Fruit fly (Drosophila melanogaster): ENCODE results near the gene Saf6.

Saf6 gene

DNA sequence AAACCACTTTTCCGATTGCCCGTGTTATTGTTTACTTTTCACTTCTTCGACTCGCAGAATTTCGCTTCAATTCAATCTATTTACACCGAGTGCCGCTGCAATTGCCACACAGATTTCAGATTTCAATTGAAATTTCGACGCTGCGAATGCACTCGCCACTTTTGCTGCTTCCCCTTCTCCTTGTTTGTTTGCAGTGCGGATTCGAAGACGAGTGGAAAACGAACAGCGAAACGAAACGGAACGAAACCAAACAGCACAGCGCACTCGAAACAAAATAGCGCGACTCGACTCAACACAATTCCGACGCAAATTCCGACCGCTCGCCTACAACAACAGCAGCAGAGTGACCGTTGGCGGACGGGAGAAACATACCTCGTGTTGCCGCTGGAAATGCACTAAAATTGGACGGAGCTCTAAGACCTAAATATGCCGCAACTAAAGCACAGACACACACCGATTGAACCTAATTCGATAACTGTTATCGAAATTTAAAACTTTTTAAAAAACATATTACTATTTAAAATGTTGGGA is 35.0 kb upstream of the Saf6 start, which contains the start of gene drongo (continued):
- TF ChIP-seq row (GFP tag; IDR thresholded peaks at IDR 0.05), result peak; percentile 24; the same call in 1 of the 3 replicates
- TF ChIP-seq CG10565 (GFP tag; optimal IDR thresholded peaks at IDR 0.05), result no peak
- no peak for TF ChIP-seq gsb (GFP tag; IDR thresholded peaks at IDR 0.05)
- TF ChIP-seq shn (GFP tag; optimal IDR thresholded peaks at IDR 0.05), result no peak
- 0 out of 2 replicates have a peak, but pooled peaks have one; percentile 17 for TF ChIP-seq al (GFP tag; IDR thresholded peaks at IDR 0.05)
- TF ChIP-seq CG3726 (GFP tag; IDR thresholded peaks at IDR 0.05), result no peak
- no peak for TF ChIP-seq CG32767 (GFP tag; IDR thresholded peaks at IDR 0.05)
- no peak for TF ChIP-seq CG3838 (GFP tag; optimal IDR thresholded peaks at IDR 0.05)
- no peak for TF ChIP-seq Bteb2 (GFP tag; optimal IDR thresholded peaks at IDR 0.05)
- no peak for TF ChIP-seq CG6683 (GFP tag; optimal IDR thresholded peaks at IDR 0.05)
- peak; percentile 12 to 17 for TF ChIP-seq bsh (GFP tag; optimal IDR thresholded peaks at IDR 0.05)
- peak; percentile 47; the same call in 1 of the 2 replicates for TF ChIP-seq CG16779 (GFP tag; IDR thresholded peaks at IDR 0.05)
- TF ChIP-seq hbn (GFP tag; IDR thresholded peaks at IDR 0.05; ENCODE audit: partially characterized antibody), result peak; percentile 25; the same call in 1 of the 2 replicates
- TF ChIP-seq CG42726 (GFP tag; IDR thresholded peaks at IDR 0.05; ENCODE audit: partially characterized antibody), result peak; percentile 83
- TF ChIP-seq HLH54F (GFP tag; optimal IDR thresholded peaks at IDR 0.05), result no peak
- no peak for TF ChIP-seq Taf1 (GFP tag; IDR thresholded peaks at IDR 0.05)
- no peak for TF ChIP-seq CG6254 (GFP tag; optimal IDR thresholded peaks at IDR 0.05)
- no peak; the same call in 1 of the 2 replicates for TF ChIP-seq lmd (GFP tag; IDR thresholded peaks at IDR 0.05)
- no peak for TF ChIP-seq grn (GFP tag; optimal IDR thresholded peaks at IDR 0.05)
- TF ChIP-seq Ravus (GFP tag; IDR thresholded peaks at IDR 0.05), result no peak
- TF ChIP-seq nerfin-1 (tag; optimal IDR thresholded peaks at IDR 0.05), result peak; percentile 95
- TF ChIP-seq CG33213 (GFP tag; optimal IDR thresholded peaks at IDR 0.05), result peak; percentile 75
- TF ChIP-seq fd102C (GFP tag; optimal IDR thresholded peaks at IDR 0.05), result no peak
- TF ChIP-seq CG2116 (GFP tag; optimal IDR thresholded peaks at IDR 0.05), result peak; percentile 55
- no peak for TF ChIP-seq tap (tag; optimal IDR thresholded peaks at IDR 0.05)
- no peak for TF ChIP-seq btn (GFP tag; optimal IDR thresholded peaks at IDR 0.05)
- no peak for TF ChIP-seq sc (optimal IDR thresholded peaks at IDR 0.05)
- TF ChIP-seq sc (GFP tag; optimal IDR thresholded peaks at IDR 0.05), result no peak
- no peak for TF ChIP-seq CG10209 (GFP tag; optimal IDR thresholded peaks at IDR 0.05)
- no peak for TF ChIP-seq Ssrp (tag; optimal IDR thresholded peaks at IDR 0.05)
- TF ChIP-seq CG15073 (GFP tag; optimal IDR thresholded peaks at IDR 0.05), result no peak
- no peak for TF ChIP-seq Lpt (GFP tag; optimal IDR thresholded peaks at IDR 0.05)
- TF ChIP-seq scrt (GFP tag; optimal IDR thresholded peaks at IDR 0.05), result peak; percentile 45
- TF ChIP-seq Dll (GFP tag; IDR thresholded peaks at IDR 0.05; ENCODE audit: partially characterized antibody), result peak; percentile 45; the same call in 1 of the 4 replicates
- peak; percentile 68 for TF ChIP-seq CG15601 (tag; optimal IDR thresholded peaks at IDR 0.05)
- TF ChIP-seq org-1 (GFP tag; optimal IDR thresholded peaks at IDR 0.05), result no peak
- peak; percentile 49 for TF ChIP-seq unc-4 (GFP tag; IDR thresholded peaks at IDR 0.05; ENCODE audit: partially characterized antibody)
- TF ChIP-seq insv (GFP tag; optimal IDR thresholded peaks at IDR 0.05), result peak in 1 of 2 experiments; percentile 54
- no peak for TF ChIP-seq h (optimal IDR thresholded peaks at IDR 0.05)
- no peak for TF ChIP-seq Kr (GFP tag; optimal IDR thresholded peaks at IDR 0.05)
- no peak for TF ChIP-seq CG17568 (GFP tag; optimal IDR thresholded peaks at IDR 0.05)
- TF ChIP-seq sna (GFP tag; IDR thresholded peaks at IDR 0.05; ENCODE audit: partially characterized antibody), result peak; percentile 52; the same call in 1 of the 2 replicates
- no peak for TF ChIP-seq cwo (GFP tag; optimal IDR thresholded peaks at IDR 0.05)
- no peak for TF ChIP-seq CG9817 (tag; optimal IDR thresholded peaks at IDR 0.05)
- TF ChIP-seq dimm (GFP tag; IDR thresholded peaks at IDR 0.05), result no peak
- TF ChIP-seq Abd-B (GFP tag; optimal IDR thresholded peaks at IDR 0.05), result no peak
- TF ChIP-seq CG7372 (GFP tag; IDR thresholded peaks at IDR 0.05), result no peak
- TF ChIP-seq YL-1 (GFP tag; optimal IDR thresholded peaks at IDR 0.05), result peak; percentile 37
- no peak for TF ChIP-seq Ptx1 (GFP tag; IDR thresholded peaks at IDR 0.05)
- peak; percentile 18; the same call in 1 of the 2 replicates for TF ChIP-seq ranshi (GFP tag; IDR thresholded peaks at IDR 0.05)
- no peak for TF ChIP-seq CG1792 (GFP tag; optimal IDR thresholded peaks at IDR 0.05)
